Fruit fly (Drosophila melanogaster) whole organism, embryonic: ENCODE measurements around the gene CG13482.

Source experiments
- Abd-B ChIP-seq: fragments of 200-800 bp; sonication (Bioruptor generic); optimal IDR thresholded peaks from 2 replicates; lab custom pipeline; 2018; ENCODE audit warnings: missing biosample characterization, mild to moderate bottlenecking, missing genetic modification characterization, moderate library complexity
- B-H1 ChIP-seq: fragments of 200-800 bp; sonication (Bioruptor generic); IDR thresholded peaks from 3 replicates; pipeline ENCODE4 v1.3.6; 2022; ENCODE audit warnings: missing biosample characterization, missing genetic modification characterization
- CG10979 ChIP-seq: fragments of 200-800 bp; sonication (Bioruptor generic); optimal IDR thresholded peaks from 2 replicates; lab custom pipeline; 2018; ENCODE audit warnings: missing biosample characterization, mild to moderate bottlenecking, missing genetic modification characterization, moderate library complexity
- CG1233 ChIP-seq: fragments of 200-800 bp; sonication (Bioruptor generic); optimal IDR thresholded peaks from 4 replicates; lab custom pipeline; 2018; ENCODE audit warnings: missing biosample characterization, mild to moderate bottlenecking, missing genetic modification characterization
- CG12769 ChIP-seq: fragments of 200-800 bp; sonication (Bioruptor generic); optimal IDR thresholded peaks from 2 replicates; lab custom pipeline; 2019; ENCODE audit warnings: missing biosample characterization, mild to moderate bottlenecking, missing genetic modification characterization, moderate library complexity
- CG15601 ChIP-seq: fragments of 200-800 bp; sonication (Bioruptor generic); optimal IDR thresholded peaks from 3 replicates; lab custom pipeline; 2019; ENCODE audit warnings: missing biosample characterization, mild to moderate bottlenecking, missing genetic modification characterization, moderate library complexity
- CG18764 ChIP-seq: fragments of 200-800 bp; sonication (Bioruptor generic); optimal IDR thresholded peaks from 3 replicates; lab custom pipeline; 2016; ENCODE audit warnings: missing biosample characterization, missing genetic modification characterization
- CG2678 ChIP-seq: fragments of 200-800 bp; sonication (Bioruptor generic); optimal IDR thresholded peaks from 3 replicates; lab custom pipeline; 2019; ENCODE audit warnings: missing biosample characterization, mild to moderate bottlenecking, missing genetic modification characterization, moderate library complexity
- CG2712 ChIP-seq: fragments of 200-800 bp; optimal IDR thresholded peaks from 3 replicates; lab custom pipeline; 2019; ENCODE audit warnings: missing biosample characterization, mild to moderate bottlenecking, missing genetic modification characterization, moderate library complexity
- CG32532 ChIP-seq: fragments of 200-800 bp; sonication (Bioruptor generic); IDR thresholded peaks from 2 replicates; pipeline ENCODE4 v1.3.6; 2022; ENCODE audit warnings: missing biosample characterization, missing genetic modification characterization
- CG33213 ChIP-seq: fragments of 200-800 bp; sonication (Bioruptor generic); optimal IDR thresholded peaks from 3 replicates; lab custom pipeline; 2016; ENCODE audit warnings: missing biosample characterization, missing genetic modification characterization
- CG3407 ChIP-seq: fragments of 200-800 bp; sonication (Bioruptor generic); optimal IDR thresholded peaks from 2 replicates; lab custom pipeline; 2018; ENCODE audit warnings: missing biosample characterization, mild to moderate bottlenecking, missing genetic modification characterization
- CG3995 ChIP-seq: fragments of 200-800 bp; sonication (Bioruptor generic); optimal IDR thresholded peaks from 3 replicates; lab custom pipeline; 2016; ENCODE audit warnings: missing biosample characterization, missing genetic modification characterization
- CG4617 ChIP-seq: fragments of 200-800 bp; sonication (Bioruptor generic); optimal IDR thresholded peaks from 3 replicates; lab custom pipeline; 2016; ENCODE audit warnings: missing biosample characterization, missing genetic modification characterization, borderline replicate concordance
- CG6813 ChIP-seq: fragments of 200-800 bp; sonication (Bioruptor generic); optimal IDR thresholded peaks from 2 replicates; lab custom pipeline; 2017; ENCODE audit warnings: missing biosample characterization, missing genetic modification characterization, mild to moderate bottlenecking, moderate library complexity, missing genetic modification reagents
- CG9609 ChIP-seq: fragments of 200-800 bp; sonication (Bioruptor generic); optimal IDR thresholded peaks from 3 replicates; lab custom pipeline; 2016; ENCODE audit warnings: missing biosample characterization, missing genetic modification characterization
- Chrac-16 ChIP-seq: fragments of 200-800 bp; sonication (Bioruptor generic); optimal IDR thresholded peaks from 3 replicates; lab custom pipeline; 2016; ENCODE audit warnings: missing biosample characterization, missing genetic modification characterization
- D19A ChIP-seq: fragments of 200-800 bp; optimal IDR thresholded peaks from 3 replicates; lab custom pipeline; 2019; ENCODE audit warnings: missing biosample characterization, mild to moderate bottlenecking, missing genetic modification characterization, moderate library complexity
- MBD-R2 ChIP-seq: fragments of 200-800 bp; sonication (Bioruptor generic); IDR thresholded peaks from 2 replicates; pipeline ENCODE4 v1.3.6; 2022; ENCODE audit warnings: missing biosample characterization, missing genetic modification characterization
- Mad ChIP-seq: fragments of 200-800 bp; sonication (Bioruptor generic); optimal IDR thresholded peaks from 2 replicates; lab custom pipeline; 2016; ENCODE audit warnings: missing biosample characterization, missing genetic modification characterization
- Meics ChIP-seq: fragments of 200-800 bp; sonication (Bioruptor generic); optimal IDR thresholded peaks from 2 replicates; lab custom pipeline; 2017; ENCODE audit warnings: missing biosample characterization, mild to moderate bottlenecking, missing genetic modification characterization
- Pdp1 ChIP-seq, 2 experiments: fragments of 200-800 bp; sonication (Bioruptor generic); optimal IDR thresholded peaks; 3 replicates each; lab custom pipeline; 2016; ENCODE audit warnings: missing biosample characterization in 2 of 2, missing genetic modification characterization in 2 of 2, mild to moderate bottlenecking in 1 of 2, moderate library complexity in 1 of 2
- Ptx1 ChIP-seq: fragments of 200-800 bp; sonication (Bioruptor generic); IDR thresholded peaks from 2 replicates; pipeline ENCODE4 v1.3.6; 2022; ENCODE audit warnings: missing biosample characterization, missing genetic modification characterization
- Rfx ChIP-seq: fragments of 200-800 bp; sonication (Bioruptor generic); IDR thresholded peaks from 2 replicates; pipeline ENCODE4 v1.3.6; 2022; ENCODE audit warnings: missing biosample characterization, missing genetic modification characterization
- Six4 ChIP-seq: fragments of 200-800 bp; sonication (Bioruptor generic); optimal IDR thresholded peaks from 2 replicates; lab custom pipeline; 2016; ENCODE audit warnings: missing biosample characterization, missing genetic modification characterization
- bcd ChIP-seq: fragments of 200-800 bp; sonication (Bioruptor generic); optimal IDR thresholded peaks from 2 replicates; lab custom pipeline; 2017; ENCODE audit warnings: missing biosample characterization, mild to moderate bottlenecking, missing genetic modification characterization
- bsh ChIP-seq, 2 experiments: fragments of 200-800 bp; sonication (Bioruptor generic); optimal IDR thresholded peaks; 2 replicates each; lab custom pipeline; 2017 to 2018; ENCODE audit warnings: mild to moderate bottlenecking in 2 of 2, missing biosample characterization in 2 of 2, missing genetic modification characterization in 2 of 2, moderate library complexity in 1 of 2
- chif ChIP-seq, 2 experiments: fragments of 200-800 bp; sonication (Bioruptor generic); optimal IDR thresholded peaks; 3 replicates each; lab custom pipeline; 2016; ENCODE audit warnings: missing biosample characterization in 2 of 2, missing genetic modification characterization in 2 of 2
- ci ChIP-seq: fragments of 200-800 bp; sonication (Bioruptor generic); IDR thresholded peaks from 3 replicates; pipeline ENCODE4 v1.3.6; 2022; ENCODE audit warnings: missing biosample characterization, missing genetic modification characterization
- crp ChIP-seq, 2 experiments: fragments of 200-800 bp; sonication (Bioruptor generic); optimal IDR thresholded peaks; 2 replicates in 1 of 2; 3 replicates in 1 of 2; lab custom pipeline; 2017; ENCODE audit warnings: missing biosample characterization in 2 of 2, missing genetic modification characterization in 2 of 2, mild to moderate bottlenecking in 1 of 2, moderate library complexity in 1 of 2
- dmrt99B ChIP-seq: fragments of 200-800 bp; sonication (Bioruptor generic); optimal IDR thresholded peaks from 2 replicates; lab custom pipeline; 2018; ENCODE audit warnings: missing biosample characterization, mild to moderate bottlenecking, missing genetic modification characterization, moderate library complexity
- gem ChIP-seq: fragments of 200-800 bp; sonication (Bioruptor generic); optimal IDR thresholded peaks from 2 replicates; lab custom pipeline; 2019; ENCODE audit warnings: missing biosample characterization, mild to moderate bottlenecking, missing genetic modification characterization, moderate library complexity
- grau ChIP-seq: fragments of 200-800 bp; optimal IDR thresholded peaks from 3 replicates; lab custom pipeline; 2019; ENCODE audit warnings: missing biosample characterization, mild to moderate bottlenecking, missing genetic modification characterization, moderate library complexity
- lmd ChIP-seq: fragments of 200-800 bp; sonication (Bioruptor generic); IDR thresholded peaks from 2 replicates; pipeline ENCODE4 v1.3.6; 2022; ENCODE audit warnings: missing biosample characterization, missing genetic modification characterization
- luna ChIP-seq: fragments of 200-800 bp; sonication (Bioruptor generic); optimal IDR thresholded peaks from 2 replicates; lab custom pipeline; 2016; ENCODE audit warnings: missing biosample characterization, missing genetic modification characterization
- maf-S ChIP-seq: fragments of 200-800 bp; sonication (Bioruptor generic); optimal IDR thresholded peaks from 2 replicates; lab custom pipeline; 2016; ENCODE audit warnings: missing biosample characterization, missing genetic modification characterization
- mirr ChIP-seq: fragments of 200-800 bp; sonication (Bioruptor generic); optimal IDR thresholded peaks from 3 replicates; lab custom pipeline; 2018; ENCODE audit warnings: missing biosample characterization, mild to moderate bottlenecking, missing genetic modification characterization
- nau ChIP-seq: fragments of 200-800 bp; sonication (Bioruptor generic); optimal IDR thresholded peaks from 3 replicates; lab custom pipeline; 2017; ENCODE audit warnings: missing biosample characterization, mild to moderate bottlenecking, missing genetic modification characterization, missing genetic modification reagents
- org-1 ChIP-seq: fragments of 200-800 bp; sonication (Bioruptor generic); optimal IDR thresholded peaks from 2 replicates; lab custom pipeline; 2017; ENCODE audit warnings: missing biosample characterization, missing genetic modification characterization
- p53 ChIP-seq: fragments of 200-800 bp; sonication (Bioruptor generic); optimal IDR thresholded peaks from 2 replicates; lab custom pipeline; 2016; ENCODE audit warnings: missing biosample characterization, missing genetic modification characterization
- ranshi ChIP-seq: fragments of 200-800 bp; sonication (Bioruptor generic); IDR thresholded peaks from 2 replicates; pipeline ENCODE4 v1.3.6; 2022; ENCODE audit warnings: missing biosample characterization, missing genetic modification characterization
- ro ChIP-seq: fragments of 200-800 bp; sonication (Bioruptor generic); IDR thresholded peaks from 2 replicates; pipeline ENCODE4 v1.3.6; 2022; ENCODE audit warnings: missing biosample characterization, missing genetic modification characterization
- shn ChIP-seq: fragments of 200-800 bp; sonication (Bioruptor generic); optimal IDR thresholded peaks from 3 replicates; lab custom pipeline; 2016; ENCODE audit warnings: missing biosample characterization, missing genetic modification characterization
- sisA ChIP-seq: fragments of 200-800 bp; sonication (Bioruptor generic); IDR thresholded peaks from 2 replicates; pipeline ENCODE4 v1.3.6; 2022; ENCODE audit warnings: missing biosample characterization, missing genetic modification characterization
- slp2 ChIP-seq: fragments of 200-800 bp; sonication (Bioruptor generic); optimal IDR thresholded peaks from 2 replicates; lab custom pipeline; 2016; ENCODE audit warnings: missing biosample characterization, missing genetic modification characterization
- tap ChIP-seq: fragments of 200-800 bp; optimal IDR thresholded peaks from 3 replicates; lab custom pipeline; 2019; ENCODE audit warnings: missing biosample characterization, mild to moderate bottlenecking, missing genetic modification characterization, moderate library complexity
- trem ChIP-seq: fragments of 200-800 bp; optimal IDR thresholded peaks from 3 replicates; lab custom pipeline; 2019; ENCODE audit warnings: missing biosample characterization, mild to moderate bottlenecking, missing genetic modification characterization, moderate library complexity
- tx ChIP-seq: fragments of 200-800 bp; sonication (Bioruptor generic); optimal IDR thresholded peaks from 2 replicates; lab custom pipeline; 2016; ENCODE audit warnings: missing biosample characterization, missing genetic modification characterization
- unpg ChIP-seq: fragments of 200-800 bp; sonication (Bioruptor generic); optimal IDR thresholded peaks from 3 replicates; lab custom pipeline; 2018; ENCODE audit warnings: missing biosample characterization, mild to moderate bottlenecking, missing genetic modification characterization, moderate library complexity
- wek ChIP-seq: fragments of 200-800 bp; sonication (Bioruptor generic); optimal IDR thresholded peaks from 3 replicates; lab custom pipeline; 2018; ENCODE audit warnings: missing biosample characterization, mild to moderate bottlenecking, missing genetic modification characterization, moderate library complexity

The CG13482 gene

DNA sequence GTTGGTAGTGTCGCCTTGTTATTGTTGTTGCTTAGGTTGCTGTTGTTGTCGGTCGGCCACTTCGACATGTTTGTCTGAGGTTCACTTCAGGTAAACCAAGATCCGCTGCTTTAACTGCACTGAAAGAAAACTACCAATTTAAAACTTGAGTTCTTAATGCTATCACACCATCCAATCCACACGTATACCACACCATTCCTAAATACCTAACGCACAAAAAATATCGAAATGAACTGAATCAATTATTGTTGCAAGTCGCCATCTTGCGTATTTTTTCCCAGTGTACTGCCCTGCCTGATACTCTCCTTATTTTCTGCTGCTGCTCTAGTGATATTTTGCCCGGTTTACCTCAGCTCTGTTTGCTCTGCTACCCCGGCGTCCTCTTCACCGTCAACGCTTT, 9.7 kb downstream of the CG13482 start (continued):
- TF ChIP-seq CG1233 (GFP tag; lab: Kevin White, UChicago) (peak; percentile 23), unpg (GFP tag; lab: Kevin White, UChicago) (peak; percentile 73), nau (no peak), CG3407 (GFP tag; lab: Kevin White, UChicago) (peak; percentile 45), CG33213 (GFP tag; lab: Kevin White, UChicago) (peak; percentile 42), trem (tag; lab: Kevin White, UChicago) (peak; percentile 28), CG15601 (tag; lab: Kevin White, UChicago) (peak; percentile 21), Mad (GFP tag; lab: Kevin White, UChicago) (peak; percentile 11), chif (GFP tag; optimal IDR thresholded peaks at IDR 0.05; lab: Kevin White, UChicago) (peak; percentile 72 to 79), tap (tag; lab: Kevin White, UChicago) (peak; percentile 34), B-H1 (peak; percentile 29; the same call in 1 of the 3 replicates), ro (GFP tag; lab: Robert Waterston, UW) (no peak), MBD-R2 (GFP tag; lab: Robert Waterston, UW) (no peak), Chrac-16 (GFP tag; lab: Kevin White, UChicago) (peak; percentile 65), wek (GFP tag; lab: Kevin White, UChicago) (peak; percentile 22), lmd (peak; percentile 64), CG12769 (peak; percentile 72), maf-S (GFP tag; lab: Kevin White, UChicago) (peak; percentile 43), Rfx (GFP tag; lab: Robert Waterston, UW) (peak; percentile 63), CG3995 (GFP tag; lab: Kevin White, UChicago) (peak; percentile 13), CG9609 (GFP tag; lab: Kevin White, UChicago) (peak; percentile 70), Abd-B (GFP tag; lab: Kevin White, UChicago) (peak; percentile 38), tx (GFP tag; lab: Kevin White, UChicago) (peak; percentile 55), crp (GFP tag; optimal IDR thresholded peaks at IDR 0.05; lab: Kevin White, UChicago) (no peak), CG2712 (tag; lab: Kevin White, UChicago) (peak; percentile 68), sisA (peak; percentile 71; the same call in 1 of the 2 replicates), shn (GFP tag; lab: Kevin White, UChicago) (peak; percentile 50), CG4617 (GFP tag; lab: Kevin White, UChicago) (no peak), luna (GFP tag; lab: Kevin White, UChicago) (no peak), Six4 (GFP tag; lab: Kevin White, UChicago) (peak; percentile 56), CG32532 (GFP tag; lab: Robert Waterston, UW) (peak; percentile 53), Meics (peak; percentile 50), bcd (GFP tag; lab: Kevin White, UChicago) (peak; percentile 60)

dm6 chr3L:14343344-14343972, 14.3 kb downstream of the CG13482 start:
- TF ChIP-seq p53 (GFP tag; lab: Kevin White, UChicago) = no peak
- no peak for TF ChIP-seq CG18764 (GFP tag; lab: Kevin White, UChicago)
- peak in 1 of 2 experiments; percentile 14 for TF ChIP-seq bsh (GFP tag; optimal IDR thresholded peaks at IDR 0.05; lab: Kevin White, UChicago)
- peak; percentile 24 for TF ChIP-seq CG2678 (tag; lab: Kevin White, UChicago)
- peak; percentile 40 for TF ChIP-seq gem (tag; lab: Kevin White, UChicago)
- no peak for TF ChIP-seq ranshi
- peak; percentile 7 for TF ChIP-seq grau (tag; lab: Kevin White, UChicago)
- TF ChIP-seq Ptx1 = peak; percentile 32; the same call in 1 of the 2 replicates
- TF ChIP-seq org-1 (GFP tag; lab: Kevin White, UChicago) = no peak
- TF ChIP-seq mirr (GFP tag; lab: Kevin White, UChicago) = no peak
- peak; percentile 10 for TF ChIP-seq D19A (tag; lab: Kevin White, UChicago)
- TF ChIP-seq Pdp1 (GFP tag; optimal IDR thresholded peaks at IDR 0.05; lab: Kevin White, UChicago) = no peak
- 0 out of 3 replicates have a peak, but pooled peaks have one; percentile 32 for TF ChIP-seq ci (GFP tag; lab: Robert Waterston, UW)
- no peak for TF ChIP-seq CG32532 (GFP tag; lab: Robert Waterston, UW)
- TF ChIP-seq CG10979 (tag; lab: Kevin White, UChicago) = no peak
- TF ChIP-seq dmrt99B = peak; percentile 52
- TF ChIP-seq CG6813 (GFP tag; lab: Kevin White, UChicago) = peak; percentile 4
- TF ChIP-seq slp2 = no peak
